Worm (Caenorhabditis elegans) whole organism, midembryonic: ENCODE results near the gene blos-1.

ENCODE experiments used
- T22C8.4 ChIP-seq: fragments of 200-800 bp; sonication (Bioruptor generic); IDR thresholded peaks from 2 replicates; pipeline ENCODE4 v1.3.6; 2022; ENCODE audit warnings: missing genetic modification characterization, missing compliant biosample characterization
- cog-1 ChIP-seq: sonication (generic microtip); optimal IDR thresholded peaks from 2 replicates; lab custom pipeline; 2016; ENCODE audit warnings: missing genetic modification characterization, missing compliant biosample characterization
- flt-1 ChIP-seq: fragments of 200-800 bp; sonication (Bioruptor generic); IDR thresholded peaks from 2 replicates; pipeline ENCODE4 v1.3.6; 2022; ENCODE audit warnings: missing genetic modification characterization, missing compliant biosample characterization
- klf-2 ChIP-seq: fragments of 200-800 bp; sonication (Bioruptor generic); conservative IDR thresholded peaks from 2 replicates; pipeline ENCODE4 v1.3.6; 2022; ENCODE audit warnings: missing genetic modification reagents, missing genetic modification characterization, missing compliant biosample characterization
- med-1 ChIP-seq: sonication (generic microtip); optimal IDR thresholded peaks from 2 replicates; lab custom pipeline; 2017; ENCODE audit warnings: missing genetic modification characterization, mild to moderate bottlenecking, missing compliant biosample characterization, antibody characterized with exemption, missing genetic modification reagents; ENCODE audit not compliant: insufficient read depth
- ref-1 ChIP-seq: fragments of 200-800 bp; sonication (Bioruptor generic); conservative IDR thresholded peaks from 2 replicates; pipeline ENCODE4 v1.3.6; 2022; ENCODE audit warnings: missing genetic modification reagents, missing genetic modification characterization, missing compliant biosample characterization
- tab-1 ChIP-seq: fragments of 200-800 bp; sonication (Bioruptor generic); IDR thresholded peaks from 2 replicates; pipeline ENCODE4 v1.3.6; 2022; ENCODE audit warnings: missing genetic modification characterization, missing compliant biosample characterization
- ztf-23 ChIP-seq: fragments of 200-800 bp; sonication (Bioruptor generic); IDR thresholded peaks from 2 replicates; pipeline ENCODE4 v1.3.6; 2022; ENCODE audit warnings: missing genetic modification reagents, missing genetic modification characterization, missing compliant biosample characterization
- ztf-29 ChIP-seq: fragments of 200-800 bp; sonication (Bioruptor generic); IDR thresholded peaks from 2 replicates; pipeline ENCODE4 v1.3.6; 2022; ENCODE audit warnings: missing genetic modification reagents, missing genetic modification characterization, missing compliant biosample characterization

blos-1 gene

ce11 chrIII:10214540-10214979 is 2.8 kb upstream of the blos-1 start:
- TF ChIP-seq ztf-29 (GFP tag; lab: Robert Waterston, UW): no peak
- no peak for TF ChIP-seq tab-1
- no peak for TF ChIP-seq ztf-23 (GFP tag; lab: Robert Waterston, UW)
- no peak for TF ChIP-seq med-1 (GFP tag; lab: Kevin White, UChicago)
- TF ChIP-seq T22C8.4: no peak
- no peak for TF ChIP-seq klf-2 (GFP tag; lab: Robert Waterston, UW)

- no peak for TF ChIP-seq T22C8.4
- 0 out of 2 replicates have a peak, but pooled peaks have one; percentile 28 for TF ChIP-seq flt-1 (GFP tag; lab: Robert Waterston, UW)
These were observed 2.0 kb downstream of the blos-1 start, which contains the start of gene T20G5.9 for ce11 chrIII:10209703-10210102. T20G5.9 (plus strand) TSS chrIII:10209840.

ce11 chrIII:10206352-10206751 is 5.4 kb downstream of the blos-1 start:
- TF ChIP-seq ztf-23 (GFP tag; lab: Robert Waterston, UW) (no peak), med-1 (GFP tag; lab: Kevin White, UChicago) (no peak), klf-2 (GFP tag; lab: Robert Waterston, UW) (no peak)

ce11 chrIII:10202894-10203871 is 8.6 kb downstream of the blos-1 start, which contains the start of gene chc-1:
chc-1 (plus strand) TSS chrIII:10203821.
- TF ChIP-seq T22C8.4 (no peak), ztf-23 (GFP tag; lab: Robert Waterston, UW) (no peak), med-1 (GFP tag; lab: Kevin White, UChicago) (no peak), klf-2 (GFP tag; lab: Robert Waterston, UW) (no peak), flt-1 (GFP tag; lab: Robert Waterston, UW) (no peak), cog-1 (no peak), ref-1 (GFP tag; lab: Robert Waterston, UW) (no peak), ztf-29 (GFP tag; lab: Robert Waterston, UW) (no peak), tab-1 (no peak)

ce11 chrIII:10202391-10202790 is 9.4 kb downstream of the blos-1 start:
- TF ChIP-seq tab-1 (no peak), med-1 (GFP tag; lab: Kevin White, UChicago) (no peak), T22C8.4 (no peak), flt-1 (GFP tag; lab: Robert Waterston, UW) (no peak), ref-1 (GFP tag; lab: Robert Waterston, UW) (no peak), ztf-23 (GFP tag; lab: Robert Waterston, UW) (no peak), ztf-29 (GFP tag; lab: Robert Waterston, UW) (no peak), klf-2 (GFP tag; lab: Robert Waterston, UW) (no peak), cog-1 (no peak)

ce11 chrIII:10201235-10201634 is 10.5 kb downstream of the blos-1 start, which contains the start of the genes T20G5.13 and T20G5.12:
T20G5.13 (minus strand) TSS chrIII:10201335.
T20G5.12 (plus strand) TSS chrIII:10201604.
- TF ChIP-seq med-1 (GFP tag; lab: Kevin White, UChicago): no peak

ce11 chrIII:10199052-10199451 is 12.7 kb downstream of the blos-1 start, which contains the start of gene T20G5.8:
T20G5.8 (plus strand) TSS chrIII:10199352.
- TF ChIP-seq klf-2 (GFP tag; lab: Robert Waterston, UW) (no peak), flt-1 (GFP tag; lab: Robert Waterston, UW) (no peak), tab-1 (no peak), med-1 (GFP tag; lab: Kevin White, UChicago) (no peak)

- TF ChIP-seq cog-1: no peak
- TF ChIP-seq tab-1: no peak
- TF ChIP-seq flt-1 (GFP tag; lab: Robert Waterston, UW): no peak
- TF ChIP-seq med-1 (GFP tag; lab: Kevin White, UChicago): no peak
- no peak for TF ChIP-seq klf-2 (GFP tag; lab: Robert Waterston, UW)
These were observed 14.3 kb downstream of the blos-1 start, which contains the start of gene dod-6 for ce11 chrIII:10197416-10197815. dod-6 (plus strand) TSS chrIII:10197716.

ce11 chrIII:10196796-10197195 is 14.9 kb downstream of the blos-1 start:
- TF ChIP-seq ztf-23 (GFP tag; lab: Robert Waterston, UW) (no peak), klf-2 (GFP tag; lab: Robert Waterston, UW) (no peak), cog-1 (no peak), T22C8.4 (no peak), tab-1 (no peak), flt-1 (GFP tag; lab: Robert Waterston, UW) (no peak), ztf-29 (GFP tag; lab: Robert Waterston, UW) (no peak), med-1 (GFP tag; lab: Kevin White, UChicago) (no peak), ref-1 (GFP tag; lab: Robert Waterston, UW) (no peak)

- TF ChIP-seq ztf-29 (GFP tag; lab: Robert Waterston, UW): no peak
- TF ChIP-seq cog-1: no peak
- TF ChIP-seq klf-2 (GFP tag; lab: Robert Waterston, UW): no peak
- TF ChIP-seq med-1 (GFP tag; lab: Kevin White, UChicago): no peak
These were observed 15.8 kb downstream of the blos-1 start for ce11 chrIII:10195911-10196310.
